Fruit fly (Drosophila melanogaster) whole organism: ENCODE measurements around the gene ATPsyndelta.

Experiments
- CG8478 ChIP-seq: fragments of >200 bp; optimal IDR thresholded peaks from 2 replicates; lab custom pipeline; 2018; ENCODE audit warnings: inconsistent platforms
- Dll ChIP-seq: fragments of >200 bp; optimal IDR thresholded peaks from 2 replicates; lab custom pipeline; 2017
- pan ChIP-seq: fragments of >200 bp; optimal IDR thresholded peaks from 2 replicates; lab custom pipeline; 2017
- psq ChIP-seq: fragments of >200 bp; optimal IDR thresholded peaks from 2 replicates; lab custom pipeline; 2017
- usp ChIP-seq: fragments of >200 bp; optimal IDR thresholded peaks from 2 replicates; lab custom pipeline; 2017; ENCODE audit warnings: missing biosample characterization, missing genetic modification characterization, mixed read lengths

dm6 chrX:10209556-10210164 is 3.1 kb upstream of the ATPsyndelta start:
- TF ChIP-seq usp (GFP tag; lab: Kevin White, UChicago) (no peak), pan (no peak), Dll (lab: Kevin White, UChicago) (peak; percentile 70), psq (lab: Kevin White, UChicago) (no peak), CG8478 (no peak)
